Worm (Caenorhabditis elegans) whole organism, mixed stage, embryonic: Measurements from ENCODE around the gene Y1A5A.1.

ENCODE experiments used
- elt-1 ChIP-seq: sonication (generic microtip); optimal IDR thresholded peaks from 2 replicates; lab custom pipeline; 2017; ENCODE audit warnings: missing genetic modification characterization, mild to moderate bottlenecking, missing compliant biosample characterization, antibody characterized with exemption, moderate library complexity, borderline replicate concordance; ENCODE audit not compliant: insufficient read depth
- mep-1 ChIP-seq: fragments of 150-350 bp; optimal IDR thresholded peaks from 2 replicates; lab custom pipeline; 2017; ENCODE audit warnings: missing biosample characterization, missing genetic modification reagents, missing genetic modification characterization, inconsistent platforms
- nhr-12 ChIP-seq: fragments of 150-350 bp; optimal IDR thresholded peaks from 2 replicates; lab custom pipeline; 2014; ENCODE audit warnings: missing biosample characterization, missing genetic modification characterization
- nhr-28 ChIP-seq: fragments of 150-350 bp; optimal IDR thresholded peaks from 2 replicates; lab custom pipeline; 2014; ENCODE audit warnings: missing biosample characterization, missing genetic modification characterization
- snpc-4 ChIP-seq: fragments of 150-350 bp; optimal IDR thresholded peaks from 2 replicates; lab custom pipeline; 2014; ENCODE audit warnings: missing biosample characterization, missing genetic modification characterization
- unc-39 ChIP-seq: fragments of 150-350 bp; optimal IDR thresholded peaks from 2 replicates; lab custom pipeline; 2014; ENCODE audit warnings: missing biosample characterization, missing genetic modification characterization

ce11 chrIII:3976992-3977391, 9.5 kb downstream of the Y1A5A.1 start:
- no peak for TF ChIP-seq elt-1 (tag; lab: Kevin White, UChicago)
- TF ChIP-seq snpc-4 = no peak
- no peak for TF ChIP-seq mep-1 (tag; lab: Kevin White, UChicago)
- TF ChIP-seq nhr-12 = no peak
- TF ChIP-seq unc-39 (tag; lab: Kevin White, UChicago) = no peak
- no peak for TF ChIP-seq nhr-28 (tag; lab: Kevin White, UChicago)
